Fruit fly (Drosophila melanogaster): ENCODE results near the gene Uros1.

The Uros1 gene

dm6 chrX:8888861-8889392, 11.1 kb downstream of the Uros1 start:
- TF ChIP-seq CG32532 (GFP tag; IDR thresholded peaks at IDR 0.05) (0 out of 2 replicates have a peak, but pooled peaks have one; percentile 10), Xrp1 (GFP tag; IDR thresholded peaks at IDR 0.05) (peak; percentile 14; the same call in 1 of the 2 replicates), tin (GFP tag; optimal IDR thresholded peaks at IDR 0.05) (no peak), sqz (GFP tag; optimal IDR thresholded peaks at IDR 0.05) (peak; percentile 26), sob (GFP tag; IDR thresholded peaks at IDR 0.05) (0 out of 2 replicates have a peak, but pooled peaks have one; percentile 10), Med (GFP tag) (peak; percentile 63), CG33213 (GFP tag; optimal IDR thresholded peaks at IDR 0.05) (no peak), row (GFP tag; IDR thresholded peaks at IDR 0.05) (peak; percentile 53; the same call in 2 of the 3 replicates), C15 (GFP tag; IDR thresholded peaks at IDR 0.05) (no peak), lab (GFP tag; optimal IDR thresholded peaks at IDR 0.05) (peak; percentile 11), salm (tag; optimal IDR thresholded peaks at IDR 0.05) (no peak), gem (tag; optimal IDR thresholded peaks at IDR 0.05) (peak; percentile 25), D19B (GFP tag; optimal IDR thresholded peaks at IDR 0.05) (peak; percentile 86), CG6254 (GFP tag; optimal IDR thresholded peaks at IDR 0.05) (peak; percentile 83), al (GFP tag; IDR thresholded peaks at IDR 0.05) (peak; percentile 26; the same call in 1 of the 2 replicates), gfzf (GFP tag; optimal IDR thresholded peaks at IDR 0.05) (no peak), CG17385 (GFP tag; optimal IDR thresholded peaks at IDR 0.05) (peak; percentile 47), CG7839 (tag; optimal IDR thresholded peaks at IDR 0.05) (peak; percentile 10), Rx (GFP tag; IDR thresholded peaks at IDR 0.05) (no peak), prd (optimal IDR thresholded peaks at IDR 0.05) (no peak), prd (GFP tag; IDR thresholded peaks at IDR 0.05) (0 out of 3 replicates have a peak, but pooled peaks have one; percentile 4), run (tag; optimal IDR thresholded peaks at IDR 0.05) (no peak), Myb (GFP tag; optimal IDR thresholded peaks at IDR 0.05) (no peak), CG9797 (GFP tag; optimal IDR thresholded peaks at IDR 0.05) (no peak), mam (GFP tag; optimal IDR thresholded peaks at IDR 0.05) (no peak), Nf-YC (tag; optimal IDR thresholded peaks at IDR 0.05) (no peak), Meics (GFP tag; optimal IDR thresholded peaks at IDR 0.05) (no peak), twi (tag; optimal IDR thresholded peaks at IDR 0.05) (no peak), Ptx1 (GFP tag; IDR thresholded peaks at IDR 0.05) (0 out of 2 replicates have a peak, but pooled peaks have one; percentile 25), dysf (GFP tag; IDR thresholded peaks at IDR 0.05) (peak; percentile 30; the same call in 1 of the 3 replicates), nom (GFP tag; optimal IDR thresholded peaks at IDR 0.05) (peak; percentile 44), CG16813 (GFP tag; IDR thresholded peaks at IDR 0.05; ENCODE audit: partially characterized antibody) (no peak), chinmo (GFP tag; IDR thresholded peaks at IDR 0.05; ENCODE audit: partially characterized antibody) (peak; percentile 62; the same call in 2 of the 4 replicates), CG7357 (GFP tag; IDR thresholded peaks at IDR 0.05) (no peak), ase (GFP tag; IDR thresholded peaks at IDR 0.05) (no peak), tx (GFP tag; optimal IDR thresholded peaks at IDR 0.05) (no peak), CG7786 (GFP tag; optimal IDR thresholded peaks at IDR 0.05) (no peak), Opbp (GFP tag; IDR thresholded peaks at IDR 0.05; ENCODE audit: partially characterized antibody) (no peak)

dm6 chrX:8887410-8887809, 12.7 kb downstream of the Uros1 start:
- 0 out of 4 replicates have a peak, but pooled peaks have one; percentile 51 for TF ChIP-seq chinmo (GFP tag; IDR thresholded peaks at IDR 0.05; ENCODE audit: partially characterized antibody)
- no peak for TF ChIP-seq chif (GFP tag; optimal IDR thresholded peaks at IDR 0.05)
- TF ChIP-seq rib (GFP tag; IDR thresholded peaks at IDR 0.05), result no peak
- TF ChIP-seq zf30C (GFP tag; optimal IDR thresholded peaks at IDR 0.05), result no peak
- TF ChIP-seq CG12219 (GFP tag; optimal IDR thresholded peaks at IDR 0.05), result peak; percentile 24
- TF ChIP-seq CG12942 (GFP tag; optimal IDR thresholded peaks at IDR 0.05), result no peak
- TF ChIP-seq gt (GFP tag; IDR thresholded peaks at IDR 0.05), result no peak
- TF ChIP-seq CG13624 (GFP tag; optimal IDR thresholded peaks at IDR 0.05), result no peak
- TF ChIP-seq CG6689 (GFP tag; IDR thresholded peaks at IDR 0.05), result 0 out of 2 replicates have a peak, but pooled peaks have one; percentile 5
- 0 out of 2 replicates have a peak, but pooled peaks have one; percentile 24 for TF ChIP-seq vvl (GFP tag; IDR thresholded peaks at IDR 0.05)
- TF ChIP-seq sqz (GFP tag; optimal IDR thresholded peaks at IDR 0.05), result peak; percentile 64
- peak; percentile 2 for TF ChIP-seq CG7987 (GFP tag; optimal IDR thresholded peaks at IDR 0.05)
- 0 out of 2 replicates have a peak, but pooled peaks have one; percentile 24 for TF ChIP-seq CG14441 (GFP tag; IDR thresholded peaks at IDR 0.05)
- no peak for TF ChIP-seq cas (GFP tag; IDR thresholded peaks at IDR 0.05)
- peak; percentile 17 for TF ChIP-seq CG4707 (GFP tag; optimal IDR thresholded peaks at IDR 0.05)
- TF ChIP-seq CG4404 (GFP tag; IDR thresholded peaks at IDR 0.05), result no peak

All from whole organism, embryonic.